Worm (Caenorhabditis elegans): ENCODE data around the gene acp-4.

The acp-4 gene

ce11 chrII:8481731-8482253 is 46.9 kb upstream of the acp-4 start, which contains the start of gene M05D6.5:
Gene M05D6.5, minus strand, starts transcription at chrII:8482203.
- TF ChIP-seq ztf-4 (tag; optimal IDR thresholded peaks at IDR 0.05) (peak; percentile 52), nhr-77 (tag; optimal IDR thresholded peaks at IDR 0.05) (no peak), unc-62 (GFP tag; optimal IDR thresholded peaks at IDR 0.05) (no peak)

ce11 chrII:8481033-8481708 is 46.3 kb upstream of the acp-4 start:
- TF ChIP-seq dsc-1 (tag; optimal IDR thresholded peaks at IDR 0.05) (peak; percentile 13), elt-3 (tag; optimal IDR thresholded peaks at IDR 0.05) (peak in 1 of 6 experiments; percentile 41), mep-1 (tag; optimal IDR thresholded peaks at IDR 0.05) (peak; percentile 44), snu-23 (GFP tag; optimal IDR thresholded peaks at IDR 0.05) (peak; percentile 34), nhr-20 (tag; optimal IDR thresholded peaks at IDR 0.05) (peak; percentile 82), lin-39 (tag; optimal IDR thresholded peaks at IDR 0.05) (no peak), grh-1 (GFP tag; IDR thresholded peaks at IDR 0.05) (no peak), efl-1 (optimal IDR thresholded peaks at IDR 0.05) (no peak), efl-1 (GFP tag; optimal IDR thresholded peaks at IDR 0.05 in 1 of 2) (peak in 1 of 2 experiments; percentile 83), lin-14 (GFP tag; optimal IDR thresholded peaks at IDR 0.05) (peak; percentile 59), skn-1 (tag; optimal IDR thresholded peaks at IDR 0.05) (peak; percentile 9), rnt-1 (tag; optimal IDR thresholded peaks at IDR 0.05) (peak; percentile 41), nhr-71 (tag; optimal IDR thresholded peaks at IDR 0.05) (peak; percentile 76), unc-130 (tag; optimal IDR thresholded peaks at IDR 0.05) (peak; percentile 12), fkh-8 (tag; optimal IDR thresholded peaks at IDR 0.05) (peak; percentile 48), vab-15 (tag; optimal IDR thresholded peaks at IDR 0.05) (no peak), C16A3.4 (tag; optimal IDR thresholded peaks at IDR 0.05) (peak; percentile 2), hlh-4 (tag; optimal IDR thresholded peaks at IDR 0.05) (no peak), blmp-1 (tag; optimal IDR thresholded peaks at IDR 0.05) (no peak), nhr-19 (GFP tag; conservative IDR thresholded peaks at IDR 0.05) (peak; percentile 82), lsy-2 (tag; optimal IDR thresholded peaks at IDR 0.05) (peak in 1 of 2 experiments; percentile 48), ztf-4 (tag; optimal IDR thresholded peaks at IDR 0.05) (peak; percentile 50)

- TF ChIP-seq unc-62 (GFP tag; optimal IDR thresholded peaks at IDR 0.05) (no peak), ces-1 (GFP tag; optimal IDR thresholded peaks at IDR 0.05) (no peak), hlh-17 (GFP tag; optimal IDR thresholded peaks at IDR 0.05; ENCODE audit: borderline replicate concordance) (no peak), fkh-4 (tag; optimal IDR thresholded peaks at IDR 0.05; ENCODE audit: borderline replicate concordance) (no peak), efl-1 (optimal IDR thresholded peaks at IDR 0.05) (no peak), efl-1 (GFP tag; optimal IDR thresholded peaks at IDR 0.05 in 1 of 2) (no peak), dsc-1 (tag; optimal IDR thresholded peaks at IDR 0.05) (no peak), irx-1 (tag; optimal IDR thresholded peaks at IDR 0.05) (no peak), egl-27 (tag; optimal IDR thresholded peaks at IDR 0.05) (no peak), C34B4.2 (tag; optimal IDR thresholded peaks at IDR 0.05) (no peak), lin-13 (GFP tag; optimal IDR thresholded peaks at IDR 0.05) (no peak), mdl-1 (tag; optimal IDR thresholded peaks at IDR 0.05) (no peak), dpl-1 (GFP tag; optimal IDR thresholded peaks at IDR 0.05) (no peak), nhr-77 (tag; optimal IDR thresholded peaks at IDR 0.05) (no peak)
These were observed 45.3 kb upstream of the acp-4 start, which contains the start of gene lact-4 for ce11 chrII:8480166-8480565. Gene lact-4, minus strand, starts transcription at chrII:8480478.

- no peak for TF ChIP-seq efl-1 (optimal IDR thresholded peaks at IDR 0.05)
- TF ChIP-seq efl-1 (GFP tag; optimal IDR thresholded peaks at IDR 0.05 in 1 of 2) = peak in 1 of 2 experiments; percentile 77
- TF ChIP-seq ama-1 (optimal IDR thresholded peaks at IDR 0.05) = peak; percentile 30
- peak in 1 of 6 experiments; percentile 2 for TF ChIP-seq elt-3 (tag; optimal IDR thresholded peaks at IDR 0.05)
- TF ChIP-seq isw-1 (GFP tag; IDR thresholded peaks at IDR 0.05) = no peak
These were observed 44.4 kb upstream of the acp-4 start for ce11 chrII:8479337-8479736.

Measured in whole organism, L1 larva.